Worm (Caenorhabditis elegans) whole organism, midembryonic: ENCODE data around the gene C49G7.10.

Experiments used
- T22C8.4 ChIP-seq: fragments of 200-800 bp; sonication (Bioruptor generic); IDR thresholded peaks from 2 replicates; pipeline ENCODE4 v1.3.6; 2022; ENCODE audit warnings: missing genetic modification characterization, missing compliant biosample characterization
- cog-1 ChIP-seq: sonication (generic microtip); optimal IDR thresholded peaks from 2 replicates; lab custom pipeline; 2016; ENCODE audit warnings: missing genetic modification characterization, missing compliant biosample characterization
- flt-1 ChIP-seq: fragments of 200-800 bp; sonication (Bioruptor generic); IDR thresholded peaks from 2 replicates; pipeline ENCODE4 v1.3.6; 2022; ENCODE audit warnings: missing genetic modification characterization, missing compliant biosample characterization
- klf-2 ChIP-seq: fragments of 200-800 bp; sonication (Bioruptor generic); conservative IDR thresholded peaks from 2 replicates; pipeline ENCODE4 v1.3.6; 2022; ENCODE audit warnings: missing genetic modification reagents, missing genetic modification characterization, missing compliant biosample characterization
- med-1 ChIP-seq: sonication (generic microtip); optimal IDR thresholded peaks from 2 replicates; lab custom pipeline; 2017; ENCODE audit warnings: missing genetic modification characterization, mild to moderate bottlenecking, missing compliant biosample characterization, antibody characterized with exemption, missing genetic modification reagents; ENCODE audit not compliant: insufficient read depth
- ref-1 ChIP-seq: fragments of 200-800 bp; sonication (Bioruptor generic); conservative IDR thresholded peaks from 2 replicates; pipeline ENCODE4 v1.3.6; 2022; ENCODE audit warnings: missing genetic modification reagents, missing genetic modification characterization, missing compliant biosample characterization
- tab-1 ChIP-seq: fragments of 200-800 bp; sonication (Bioruptor generic); IDR thresholded peaks from 2 replicates; pipeline ENCODE4 v1.3.6; 2022; ENCODE audit warnings: missing genetic modification characterization, missing compliant biosample characterization
- ztf-23 ChIP-seq: fragments of 200-800 bp; sonication (Bioruptor generic); IDR thresholded peaks from 2 replicates; pipeline ENCODE4 v1.3.6; 2022; ENCODE audit warnings: missing genetic modification reagents, missing genetic modification characterization, missing compliant biosample characterization
- ztf-29 ChIP-seq: fragments of 200-800 bp; sonication (Bioruptor generic); IDR thresholded peaks from 2 replicates; pipeline ENCODE4 v1.3.6; 2022; ENCODE audit warnings: missing genetic modification reagents, missing genetic modification characterization, missing compliant biosample characterization

The C49G7.10 gene

ce11 chrV:4046122-4046521, 4.3 kb upstream of the C49G7.10 start, which contains the start of gene phat-7:
TSS of gene phat-7 (plus strand) at chrV:4046422.
- TF ChIP-seq cog-1 (tag; lab: Kevin White, UChicago) = no peak
- no peak for TF ChIP-seq T22C8.4 (GFP tag; lab: Robert Waterston, UW)
- no peak for TF ChIP-seq ztf-23 (GFP tag; lab: Robert Waterston, UW)
- no peak for TF ChIP-seq ref-1 (GFP tag; lab: Robert Waterston, UW)
- no peak for TF ChIP-seq ztf-29 (GFP tag; lab: Robert Waterston, UW)
- TF ChIP-seq tab-1 = no peak
- no peak for TF ChIP-seq klf-2
- TF ChIP-seq med-1 = no peak
- TF ChIP-seq flt-1 (GFP tag; lab: Robert Waterston, UW) = no peak

ce11 chrV:4043632-4044031, 1.8 kb upstream of the C49G7.10 start, which contains the start of gene phat-3:
TSS of gene phat-3 (plus strand) at chrV:4043932.
- TF ChIP-seq ztf-23 (GFP tag; lab: Robert Waterston, UW) (no peak), flt-1 (GFP tag; lab: Robert Waterston, UW) (no peak), cog-1 (tag; lab: Kevin White, UChicago) (no peak), T22C8.4 (GFP tag; lab: Robert Waterston, UW) (no peak), ztf-29 (GFP tag; lab: Robert Waterston, UW) (no peak), tab-1 (no peak), klf-2 (no peak), med-1 (no peak), ref-1 (GFP tag; lab: Robert Waterston, UW) (no peak)

- TF ChIP-seq ztf-23 (GFP tag; lab: Robert Waterston, UW) (no peak), T22C8.4 (GFP tag; lab: Robert Waterston, UW) (no peak)
Observed at ce11 chrV:4038557-4038956, 3.3 kb downstream of the C49G7.10 start.

- no peak for TF ChIP-seq T22C8.4 (GFP tag; lab: Robert Waterston, UW)
Observed at ce11 chrV:4038110-4038509, 3.7 kb downstream of the C49G7.10 start, which contains the start of gene C49G7.12. TSS of gene C49G7.12 (plus strand) at chrV:4038410.

- TF ChIP-seq tab-1 (no peak), med-1 (no peak), ztf-23 (GFP tag; lab: Robert Waterston, UW) (no peak), klf-2 (no peak), T22C8.4 (GFP tag; lab: Robert Waterston, UW) (no peak), cog-1 (tag; lab: Kevin White, UChicago) (no peak), ref-1 (GFP tag; lab: Robert Waterston, UW) (no peak), ztf-29 (GFP tag; lab: Robert Waterston, UW) (no peak), flt-1 (GFP tag; lab: Robert Waterston, UW) (no peak)
Observed at ce11 chrV:4035811-4036210, 6.0 kb downstream of the C49G7.10 start, which contains the start of gene C49G7.13. TSS of gene C49G7.13 (plus strand) at chrV:4036111.

- TF ChIP-seq med-1 (no peak), ztf-29 (GFP tag; lab: Robert Waterston, UW) (no peak), tab-1 (no peak), ztf-23 (GFP tag; lab: Robert Waterston, UW) (no peak), ref-1 (GFP tag; lab: Robert Waterston, UW) (no peak), cog-1 (tag; lab: Kevin White, UChicago) (no peak), klf-2 (no peak), T22C8.4 (GFP tag; lab: Robert Waterston, UW) (no peak), flt-1 (GFP tag; lab: Robert Waterston, UW) (no peak)
Observed at ce11 chrV:4034303-4034702, 7.5 kb downstream of the C49G7.10 start, which contains the start of gene C49G7.7. TSS of gene C49G7.7 (plus strand) at chrV:4034476.

ce11 chrV:4031319-4031718, 10.5 kb downstream of the C49G7.10 start, which contains the start of gene cyp-35A4:
TSS of gene cyp-35A4 (plus strand) at chrV:4031619.
- TF ChIP-seq flt-1 (GFP tag; lab: Robert Waterston, UW) = no peak
- no peak for TF ChIP-seq ztf-23 (GFP tag; lab: Robert Waterston, UW)
- TF ChIP-seq T22C8.4 (GFP tag; lab: Robert Waterston, UW) = no peak
- TF ChIP-seq ztf-29 (GFP tag; lab: Robert Waterston, UW) = no peak
- no peak for TF ChIP-seq med-1
- no peak for TF ChIP-seq klf-2
- TF ChIP-seq tab-1 = no peak
- no peak for TF ChIP-seq cog-1 (tag; lab: Kevin White, UChicago)
- TF ChIP-seq ref-1 (GFP tag; lab: Robert Waterston, UW) = no peak

ce11 chrV:4029627-4030026, 12.2 kb downstream of the C49G7.10 start:
- TF ChIP-seq ztf-29 (GFP tag; lab: Robert Waterston, UW) (no peak), ref-1 (GFP tag; lab: Robert Waterston, UW) (0 out of 2 replicates have a peak, but pooled peaks have one; percentile 4), med-1 (peak; percentile 16), klf-2 (0 out of 2 replicates have a peak, but pooled peaks have one; percentile 48)

ce11 chrV:4024777-4025176, 17.0 kb downstream of the C49G7.10 start, which contains the start of gene K09D9.1:
TSS of gene K09D9.1 (plus strand) at chrV:4025047.
- TF ChIP-seq ztf-29 (GFP tag; lab: Robert Waterston, UW) = no peak
- TF ChIP-seq cog-1 (tag; lab: Kevin White, UChicago) = no peak
- no peak for TF ChIP-seq ztf-23 (GFP tag; lab: Robert Waterston, UW)
- no peak for TF ChIP-seq klf-2
- TF ChIP-seq med-1 = no peak
- no peak for TF ChIP-seq tab-1
- no peak for TF ChIP-seq T22C8.4 (GFP tag; lab: Robert Waterston, UW)
- no peak for TF ChIP-seq flt-1 (GFP tag; lab: Robert Waterston, UW)
- TF ChIP-seq ref-1 (GFP tag; lab: Robert Waterston, UW) = no peak

ce11 chrV:4022309-4022708, 19.5 kb downstream of the C49G7.10 start, which contains the start of gene cyp-35A3:
TSS of gene cyp-35A3 (plus strand) at chrV:4022609.
- no peak for TF ChIP-seq med-1
- TF ChIP-seq ref-1 (GFP tag; lab: Robert Waterston, UW) = no peak
- TF ChIP-seq flt-1 (GFP tag; lab: Robert Waterston, UW) = no peak
- TF ChIP-seq tab-1 = no peak
- no peak for TF ChIP-seq ztf-29 (GFP tag; lab: Robert Waterston, UW)
- no peak for TF ChIP-seq klf-2
- no peak for TF ChIP-seq T22C8.4 (GFP tag; lab: Robert Waterston, UW)
- no peak for TF ChIP-seq cog-1 (tag; lab: Kevin White, UChicago)
- TF ChIP-seq ztf-23 (GFP tag; lab: Robert Waterston, UW) = no peak
